Fruit fly (Drosophila melanogaster): Measurements from ENCODE around the gene Fas1.

The Fas1 gene

dm6 chr3R:16643591-16643990 is 18.6 kb downstream of the Fas1 start, which contains the start of gene Arl6IP1:
Gene Arl6IP1 (plus strand): TSS chr3R:16643605.
- peak; percentile 57 for TF ChIP-seq CG14711 (tag; optimal IDR thresholded peaks at IDR 0.05)
- peak; percentile 23 for TF ChIP-seq bab1 (GFP tag; optimal IDR thresholded peaks at IDR 0.05)
- TF ChIP-seq cic (GFP tag; optimal IDR thresholded peaks at IDR 0.05): no peak

- TF ChIP-seq pad (GFP tag; optimal IDR thresholded peaks at IDR 0.05) (peak; percentile 24), CG33017 (tag; optimal IDR thresholded peaks at IDR 0.05) (peak; percentile 57), CG7101 (tag; optimal IDR thresholded peaks at IDR 0.05) (peak; percentile 66), ovo (GFP tag; optimal IDR thresholded peaks at IDR 0.05) (peak; percentile 44), kay (GFP tag; ENCODE audit: borderline replicate concordance) (peak; percentile 95), CG5204 (GFP tag; optimal IDR thresholded peaks at IDR 0.05) (no peak), CG7045 (GFP tag; optimal IDR thresholded peaks at IDR 0.05) (peak; percentile 71), toe (GFP tag; optimal IDR thresholded peaks at IDR 0.05) (peak; percentile 78), cic (GFP tag; optimal IDR thresholded peaks at IDR 0.05) (no peak), CG12768 (GFP tag; optimal IDR thresholded peaks at IDR 0.05) (peak; percentile 56), CG11617 (GFP tag; optimal IDR thresholded peaks at IDR 0.05) (peak; percentile 27), cnc (optimal IDR thresholded peaks at IDR 0.05) (no peak), CG14711 (tag; optimal IDR thresholded peaks at IDR 0.05) (peak; percentile 46), tj (GFP tag; optimal IDR thresholded peaks at IDR 0.05) (peak; percentile 61), Crg-1 (GFP tag; optimal IDR thresholded peaks at IDR 0.05) (peak; percentile 48), Clk (GFP tag; optimal IDR thresholded peaks at IDR 0.05) (no peak), bab1 (GFP tag; optimal IDR thresholded peaks at IDR 0.05) (peak; percentile 65), CG1620 (GFP tag; optimal IDR thresholded peaks at IDR 0.05) (peak; percentile 62), Mnt (GFP tag; optimal IDR thresholded peaks at IDR 0.05) (no peak), Hr96 (GFP tag; optimal IDR thresholded peaks at IDR 0.05) (no peak)
These were observed 22.1 kb downstream of the Fas1 start, which contains the start of the genes CG10324 and CCT3 for dm6 chr3R:16646952-16647715. Gene CG10324 (minus strand): TSS chr3R:16647004. Gene CCT3 (plus strand): TSS chr3R:16647605.

- peak; percentile 22 for TF ChIP-seq CG12768 (GFP tag; optimal IDR thresholded peaks at IDR 0.05)
- no peak for TF ChIP-seq CG7045 (GFP tag; optimal IDR thresholded peaks at IDR 0.05)
- peak; percentile 14 for TF ChIP-seq bab1 (GFP tag; optimal IDR thresholded peaks at IDR 0.05)
- TF ChIP-seq Mnt (GFP tag; optimal IDR thresholded peaks at IDR 0.05): peak; percentile 27
- no peak for TF ChIP-seq CG1620 (GFP tag; optimal IDR thresholded peaks at IDR 0.05)
These were observed 22.6 kb downstream of the Fas1 start for dm6 chr3R:16647716-16648016.

dm6 chr3R:16649282-16649681 is 24.2 kb downstream of the Fas1 start:
- TF ChIP-seq kay (GFP tag; ENCODE audit: borderline replicate concordance): no peak
- TF ChIP-seq bab1 (GFP tag; optimal IDR thresholded peaks at IDR 0.05): no peak
- TF ChIP-seq CG11617 (GFP tag; optimal IDR thresholded peaks at IDR 0.05): no peak
- TF ChIP-seq CG1620 (GFP tag; optimal IDR thresholded peaks at IDR 0.05): no peak
- no peak for TF ChIP-seq cnc (optimal IDR thresholded peaks at IDR 0.05)
- TF ChIP-seq Crg-1 (GFP tag; optimal IDR thresholded peaks at IDR 0.05): no peak
- TF ChIP-seq CG7045 (GFP tag; optimal IDR thresholded peaks at IDR 0.05): no peak
- TF ChIP-seq cic (GFP tag; optimal IDR thresholded peaks at IDR 0.05): no peak
- no peak for TF ChIP-seq tj (GFP tag; optimal IDR thresholded peaks at IDR 0.05)
- TF ChIP-seq pad (GFP tag; optimal IDR thresholded peaks at IDR 0.05): no peak
- TF ChIP-seq CG12768 (GFP tag; optimal IDR thresholded peaks at IDR 0.05): no peak
- TF ChIP-seq CG5204 (GFP tag; optimal IDR thresholded peaks at IDR 0.05): no peak
- no peak for TF ChIP-seq Clk (GFP tag; optimal IDR thresholded peaks at IDR 0.05)
- TF ChIP-seq ovo (GFP tag; optimal IDR thresholded peaks at IDR 0.05): no peak
- no peak for TF ChIP-seq CG14711 (tag; optimal IDR thresholded peaks at IDR 0.05)
- TF ChIP-seq Mnt (GFP tag; optimal IDR thresholded peaks at IDR 0.05): no peak

dm6 chr3R:16650950-16651349 is 25.9 kb downstream of the Fas1 start, which contains the start of gene Mettl4:
Gene Mettl4 (minus strand): TSS chr3R:16651157.
- TF ChIP-seq bab1 (GFP tag; optimal IDR thresholded peaks at IDR 0.05) (peak; percentile 3), cic (GFP tag; optimal IDR thresholded peaks at IDR 0.05) (no peak)

dm6 chr3R:16652091-16652490 is 27.1 kb downstream of the Fas1 start, which contains the start of gene CG14907:
Gene CG14907 (minus strand): TSS chr3R:16652319.
- TF ChIP-seq bab1 (GFP tag; optimal IDR thresholded peaks at IDR 0.05): peak; percentile 56
- no peak for TF ChIP-seq cnc (optimal IDR thresholded peaks at IDR 0.05)
- TF ChIP-seq CG14711 (tag; optimal IDR thresholded peaks at IDR 0.05): no peak
- TF ChIP-seq CG12768 (GFP tag; optimal IDR thresholded peaks at IDR 0.05): peak; percentile 2
- peak; percentile 98 for TF ChIP-seq kay (GFP tag; ENCODE audit: borderline replicate concordance)
- TF ChIP-seq Mnt (GFP tag; optimal IDR thresholded peaks at IDR 0.05): peak; percentile 26

dm6 chr3R:16655000-16655493 is 30.0 kb downstream of the Fas1 start:
- TF ChIP-seq pad (GFP tag; optimal IDR thresholded peaks at IDR 0.05) (no peak), toe (GFP tag; optimal IDR thresholded peaks at IDR 0.05) (no peak), CG1620 (GFP tag; optimal IDR thresholded peaks at IDR 0.05) (no peak), CG5204 (GFP tag; optimal IDR thresholded peaks at IDR 0.05) (no peak), CG11617 (GFP tag; optimal IDR thresholded peaks at IDR 0.05) (no peak), CG12768 (GFP tag; optimal IDR thresholded peaks at IDR 0.05) (peak; percentile 13), CG7045 (GFP tag; optimal IDR thresholded peaks at IDR 0.05) (no peak), Mnt (GFP tag; optimal IDR thresholded peaks at IDR 0.05) (no peak), Crg-1 (GFP tag; optimal IDR thresholded peaks at IDR 0.05) (no peak), Hr96 (GFP tag; optimal IDR thresholded peaks at IDR 0.05) (peak; percentile 5), CG33017 (tag; optimal IDR thresholded peaks at IDR 0.05) (no peak), cnc (optimal IDR thresholded peaks at IDR 0.05) (no peak), tj (GFP tag; optimal IDR thresholded peaks at IDR 0.05) (peak; percentile 7), kay (GFP tag; ENCODE audit: borderline replicate concordance) (peak; percentile 92), Clk (GFP tag; optimal IDR thresholded peaks at IDR 0.05) (no peak), CG7101 (tag; optimal IDR thresholded peaks at IDR 0.05) (no peak), CG14711 (tag; optimal IDR thresholded peaks at IDR 0.05) (no peak), bab1 (GFP tag; optimal IDR thresholded peaks at IDR 0.05) (no peak), cic (GFP tag; optimal IDR thresholded peaks at IDR 0.05) (peak; percentile 4), ovo (GFP tag; optimal IDR thresholded peaks at IDR 0.05) (no peak)
